Worm (Caenorhabditis elegans) whole organism, midembryonic: ENCODE measurements around the gene ZK54.3.

Source experiments
- T22C8.4 ChIP-seq: fragments of 200-800 bp; sonication (Bioruptor generic); IDR thresholded peaks from 2 replicates; pipeline ENCODE4 v1.3.6; 2022; ENCODE audit warnings: missing genetic modification characterization, missing compliant biosample characterization
- cog-1 ChIP-seq: sonication (generic microtip); optimal IDR thresholded peaks from 2 replicates; lab custom pipeline; 2016; ENCODE audit warnings: missing genetic modification characterization, missing compliant biosample characterization
- flt-1 ChIP-seq: fragments of 200-800 bp; sonication (Bioruptor generic); IDR thresholded peaks from 2 replicates; pipeline ENCODE4 v1.3.6; 2022; ENCODE audit warnings: missing genetic modification characterization, missing compliant biosample characterization
- klf-2 ChIP-seq: fragments of 200-800 bp; sonication (Bioruptor generic); conservative IDR thresholded peaks from 2 replicates; pipeline ENCODE4 v1.3.6; 2022; ENCODE audit warnings: missing genetic modification reagents, missing genetic modification characterization, missing compliant biosample characterization
- med-1 ChIP-seq: sonication (generic microtip); optimal IDR thresholded peaks from 2 replicates; lab custom pipeline; 2017; ENCODE audit warnings: missing genetic modification characterization, mild to moderate bottlenecking, missing compliant biosample characterization, antibody characterized with exemption, missing genetic modification reagents; ENCODE audit not compliant: insufficient read depth
- ref-1 ChIP-seq: fragments of 200-800 bp; sonication (Bioruptor generic); conservative IDR thresholded peaks from 2 replicates; pipeline ENCODE4 v1.3.6; 2022; ENCODE audit warnings: missing genetic modification reagents, missing genetic modification characterization, missing compliant biosample characterization
- tab-1 ChIP-seq: fragments of 200-800 bp; sonication (Bioruptor generic); IDR thresholded peaks from 2 replicates; pipeline ENCODE4 v1.3.6; 2022; ENCODE audit warnings: missing genetic modification characterization, missing compliant biosample characterization
- ztf-23 ChIP-seq: fragments of 200-800 bp; sonication (Bioruptor generic); IDR thresholded peaks from 2 replicates; pipeline ENCODE4 v1.3.6; 2022; ENCODE audit warnings: missing genetic modification reagents, missing genetic modification characterization, missing compliant biosample characterization
- ztf-29 ChIP-seq: fragments of 200-800 bp; sonication (Bioruptor generic); IDR thresholded peaks from 2 replicates; pipeline ENCODE4 v1.3.6; 2022; ENCODE audit warnings: missing genetic modification reagents, missing genetic modification characterization, missing compliant biosample characterization

The ZK54.3 gene

DNA sequence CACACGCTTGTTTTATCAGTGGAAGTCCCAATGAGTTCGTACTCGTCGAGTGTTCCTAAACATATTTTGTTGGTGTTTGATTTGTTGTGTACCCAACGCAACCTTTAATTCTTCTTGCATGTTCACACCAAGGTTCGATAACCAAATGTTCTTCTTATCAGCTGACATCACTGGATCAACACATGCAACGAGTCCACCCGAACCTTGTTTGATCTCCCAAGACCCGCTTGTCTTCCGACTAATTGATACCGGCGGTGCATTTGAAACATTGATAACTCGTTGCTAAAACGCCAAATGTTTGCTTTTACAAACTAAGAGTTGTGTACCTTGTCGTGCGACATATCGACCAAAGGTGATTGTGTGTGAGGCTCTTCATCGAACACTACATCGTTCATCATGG lies 4.9 kb upstream of the ZK54.3 start:
- TF ChIP-seq flt-1 (no peak), med-1 (no peak)

DNA sequence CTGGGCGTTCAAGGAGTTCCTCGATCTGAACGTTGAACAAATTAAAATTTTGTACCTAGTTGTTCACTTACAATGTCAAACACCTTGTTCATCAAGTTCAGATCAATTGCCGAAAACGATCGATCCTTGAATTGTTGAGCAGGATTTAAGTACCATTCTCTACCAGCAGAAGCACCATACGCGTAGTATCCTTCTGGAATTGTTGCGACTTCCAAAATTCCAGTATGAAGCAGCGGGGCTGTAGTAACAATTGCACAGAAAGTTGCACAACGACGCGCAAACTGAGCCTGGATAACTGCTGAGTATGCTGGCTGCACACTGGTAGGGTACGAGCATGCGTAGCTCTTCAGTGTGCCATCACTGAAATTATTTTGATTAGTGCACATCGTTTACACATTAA lies 1.7 kb upstream of the ZK54.3 start:
- no peak for TF ChIP-seq cog-1 (tag; lab: Kevin White, UChicago)
- no peak for TF ChIP-seq flt-1
- TF ChIP-seq med-1: no peak
- TF ChIP-seq ztf-23 (GFP tag; lab: Robert Waterston, UW): no peak
- no peak for TF ChIP-seq ref-1 (GFP tag; lab: Robert Waterston, UW)
- no peak for TF ChIP-seq klf-2 (GFP tag; lab: Robert Waterston, UW)
- TF ChIP-seq ztf-29 (GFP tag; lab: Robert Waterston, UW): no peak
- TF ChIP-seq tab-1 (GFP tag; lab: Robert Waterston, UW): no peak
- TF ChIP-seq T22C8.4 (GFP tag; lab: Robert Waterston, UW): no peak

DNA sequence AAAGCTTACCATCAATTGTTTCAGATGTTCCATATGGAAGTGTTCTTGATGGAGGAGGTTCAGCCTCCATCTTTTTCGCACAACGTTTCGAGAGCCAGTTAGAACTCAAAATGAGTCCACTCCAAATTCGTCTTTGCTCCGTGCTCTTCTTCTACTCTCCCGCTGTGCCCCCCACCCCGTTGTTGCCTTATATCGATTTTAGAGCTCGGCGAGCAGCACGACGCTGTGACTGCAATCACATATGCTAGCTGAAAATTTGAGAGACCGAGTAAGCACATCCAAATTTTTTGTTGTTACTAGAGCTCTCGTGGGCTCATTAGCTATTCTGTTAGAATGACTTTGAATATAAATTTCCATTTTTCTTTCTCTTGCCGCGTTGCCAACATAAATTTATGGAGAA lies 2.0 kb downstream of the ZK54.3 start, which contains the start of gene slc-17.1:
slc-17.1 (minus strand) TSS at position 101 of the 400 bp plus-strand sequence.
- TF ChIP-seq ztf-23 (GFP tag; lab: Robert Waterston, UW) (no peak), cog-1 (tag; lab: Kevin White, UChicago) (no peak), ref-1 (GFP tag; lab: Robert Waterston, UW) (no peak), klf-2 (GFP tag; lab: Robert Waterston, UW) (no peak), ztf-29 (GFP tag; lab: Robert Waterston, UW) (no peak), tab-1 (GFP tag; lab: Robert Waterston, UW) (no peak), med-1 (no peak), flt-1 (no peak), T22C8.4 (GFP tag; lab: Robert Waterston, UW) (no peak)

DNA sequence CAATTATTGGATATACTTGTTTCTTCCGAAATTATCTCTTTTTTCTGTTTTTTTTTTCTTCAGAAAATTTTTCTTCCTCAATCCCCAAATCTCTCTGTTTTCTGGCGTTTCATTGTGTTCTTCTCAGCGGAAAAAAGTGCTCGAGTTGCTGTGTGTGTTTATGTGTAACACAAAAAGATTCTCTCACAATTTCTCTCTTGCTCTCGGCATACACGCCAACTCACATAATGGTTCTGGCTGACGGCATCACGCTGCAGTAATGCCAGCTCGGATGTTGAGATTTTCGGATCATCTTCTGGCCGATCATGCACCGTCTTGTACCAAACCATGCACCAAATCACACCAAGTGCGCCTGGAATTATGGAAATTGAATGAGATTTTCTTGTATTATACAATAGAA lies 4.8 kb downstream of the ZK54.3 start:
- no peak for TF ChIP-seq med-1
- no peak for TF ChIP-seq T22C8.4 (GFP tag; lab: Robert Waterston, UW)
- no peak for TF ChIP-seq ref-1 (GFP tag; lab: Robert Waterston, UW)
- TF ChIP-seq ztf-29 (GFP tag; lab: Robert Waterston, UW): no peak
- TF ChIP-seq flt-1: no peak
- no peak for TF ChIP-seq cog-1 (tag; lab: Kevin White, UChicago)
- TF ChIP-seq klf-2 (GFP tag; lab: Robert Waterston, UW): no peak
- TF ChIP-seq ztf-23 (GFP tag; lab: Robert Waterston, UW): no peak
- TF ChIP-seq tab-1 (GFP tag; lab: Robert Waterston, UW): no peak

DNA sequence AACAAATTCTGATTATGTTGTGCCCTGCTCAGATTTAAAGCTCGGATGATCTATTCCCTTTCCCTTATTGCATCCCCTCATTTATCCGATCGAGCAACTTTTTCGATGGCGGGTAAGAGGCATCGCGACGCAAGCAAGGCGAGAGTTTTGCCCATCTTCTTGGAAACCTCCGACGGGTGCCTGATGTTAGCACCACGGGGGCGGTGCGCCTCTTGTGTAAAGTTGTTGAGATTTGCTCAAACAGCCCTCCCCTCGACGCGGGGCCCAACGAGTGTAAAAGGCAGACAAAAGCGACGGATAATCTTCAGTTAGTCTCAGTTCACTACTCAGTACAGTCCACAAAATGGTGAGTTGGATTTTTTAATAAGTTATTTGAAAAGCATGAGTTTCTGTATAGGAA lies 7.9 kb downstream of the ZK54.3 start, which contains the start of gene mlc-1:
mlc-1 (plus strand) TSS at position 324 of the 400 bp plus-strand sequence.
- TF ChIP-seq T22C8.4 (GFP tag; lab: Robert Waterston, UW) (no peak), ztf-23 (GFP tag; lab: Robert Waterston, UW) (peak; percentile 60; the same call in 1 of the 2 replicates), ref-1 (GFP tag; lab: Robert Waterston, UW) (no peak)

DNA sequence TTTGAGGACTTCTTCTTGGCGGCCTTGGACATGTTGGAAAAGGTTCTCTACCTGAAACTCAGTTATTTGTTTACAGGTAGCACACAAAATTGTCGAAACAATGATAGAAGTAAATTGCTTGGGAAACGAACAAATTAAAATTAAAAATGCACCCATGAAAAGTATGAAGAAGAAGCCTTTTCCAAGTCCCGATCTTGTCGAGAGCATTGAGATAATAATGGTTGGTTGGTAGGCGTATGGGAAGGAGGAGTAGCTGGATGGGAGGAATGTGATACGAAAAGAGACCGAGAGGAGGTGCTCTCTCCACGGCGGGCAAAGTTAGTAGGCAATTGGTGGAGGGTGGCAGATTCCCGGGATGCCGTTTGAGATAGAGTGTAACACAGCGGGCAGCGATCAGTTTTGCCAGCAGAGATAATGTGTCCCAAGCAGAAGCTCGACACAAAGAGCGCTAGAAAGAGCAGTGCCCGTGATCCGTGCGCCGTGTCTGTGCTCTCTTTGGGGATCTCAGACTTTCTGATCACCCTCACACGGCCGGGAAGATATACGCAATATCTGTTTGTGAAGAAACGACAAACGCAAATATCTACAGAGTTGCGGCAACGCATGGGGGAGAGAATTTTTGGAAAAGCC lies 10.2 kb downstream of the ZK54.3 start, which contains the start of gene mlc-2:
mlc-2 (minus strand) TSS at position 51 of the 630 bp plus-strand sequence.
- TF ChIP-seq ztf-23 (GFP tag; lab: Robert Waterston, UW) (no peak), tab-1 (GFP tag; lab: Robert Waterston, UW) (no peak), ztf-29 (GFP tag; lab: Robert Waterston, UW) (no peak), T22C8.4 (GFP tag; lab: Robert Waterston, UW) (no peak), med-1 (no peak), cog-1 (tag; lab: Kevin White, UChicago) (peak; percentile 44)

DNA sequence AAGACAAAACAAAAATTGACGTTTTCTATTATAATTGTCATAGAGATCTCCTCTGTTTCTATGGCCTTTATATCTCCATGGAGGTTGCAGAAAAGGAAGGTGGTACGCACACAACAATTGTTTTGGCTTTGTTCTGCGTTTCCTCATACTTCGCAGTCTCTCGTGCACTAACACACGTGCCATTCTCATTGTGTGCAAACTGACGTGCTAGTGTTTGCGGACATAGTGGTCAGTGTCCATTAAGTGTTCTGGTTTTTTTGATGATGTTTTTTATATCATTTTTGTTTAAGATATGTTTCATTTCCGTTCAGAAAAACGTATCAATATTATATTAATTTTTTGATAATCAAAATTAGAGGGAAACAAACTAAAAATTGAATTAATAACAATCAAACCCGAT lies 15.4 kb downstream of the ZK54.3 start, which contains the start of gene C36E6.2:
C36E6.2 (plus strand) TSS at position 261 of the 400 bp plus-strand sequence.
- TF ChIP-seq ref-1 (GFP tag; lab: Robert Waterston, UW) (peak; percentile 87), cog-1 (tag; lab: Kevin White, UChicago) (peak; percentile 59), klf-2 (GFP tag; lab: Robert Waterston, UW) (no peak), ztf-29 (GFP tag; lab: Robert Waterston, UW) (peak; percentile 52; the same call in 1 of the 2 replicates), ztf-23 (GFP tag; lab: Robert Waterston, UW) (no peak), flt-1 (peak; percentile 42; the same call in 1 of the 2 replicates), T22C8.4 (GFP tag; lab: Robert Waterston, UW) (no peak)

DNA sequence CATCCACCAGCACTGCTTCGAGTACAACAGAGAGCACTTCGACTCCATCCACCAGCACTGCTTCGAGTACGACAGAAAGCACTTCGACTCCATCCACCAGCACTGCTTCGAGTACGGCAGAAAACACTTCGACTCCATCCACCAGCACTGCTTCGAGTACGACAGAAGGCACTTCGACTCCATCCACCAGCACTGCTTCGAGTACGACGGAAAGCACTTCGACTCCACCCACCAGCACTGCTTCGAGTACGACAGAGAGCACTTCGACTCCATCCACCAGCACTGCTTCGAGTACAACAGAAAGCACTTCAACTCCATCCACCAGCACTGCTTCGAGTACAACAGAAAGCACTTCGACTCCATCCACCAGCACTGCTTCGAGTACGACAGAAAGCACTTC lies 22.1 kb downstream of the ZK54.3 start:
- TF ChIP-seq flt-1 (0 out of 2 replicates have a peak, but pooled peaks have one; percentile 19), ref-1 (GFP tag; lab: Robert Waterston, UW) (0 out of 2 replicates have a peak, but pooled peaks have one; percentile 35), T22C8.4 (GFP tag; lab: Robert Waterston, UW) (peak; percentile 48), tab-1 (GFP tag; lab: Robert Waterston, UW) (peak; percentile 78), ztf-23 (GFP tag; lab: Robert Waterston, UW) (peak; percentile 23), klf-2 (GFP tag; lab: Robert Waterston, UW) (0 out of 2 replicates have a peak, but pooled peaks have one; percentile 48)

DNA sequence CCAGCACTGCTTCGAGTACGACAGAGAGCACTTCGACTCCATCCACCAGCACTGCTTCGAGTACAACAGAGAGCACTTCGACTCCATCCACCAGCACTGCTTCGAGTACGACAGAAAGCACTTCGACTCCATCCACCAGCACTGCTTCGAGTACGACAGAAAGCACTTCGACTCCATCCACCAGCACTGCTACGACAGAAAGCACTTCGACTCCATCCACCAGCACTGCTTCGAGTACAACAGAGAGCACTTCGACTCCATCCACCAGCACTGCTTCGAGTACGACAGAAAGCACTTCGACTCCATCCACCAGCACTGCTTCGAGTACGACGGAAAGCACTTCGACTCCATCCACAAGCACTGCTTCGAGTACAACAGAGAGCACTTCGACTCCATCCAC lies 24.3 kb downstream of the ZK54.3 start:
- TF ChIP-seq tab-1 (GFP tag; lab: Robert Waterston, UW): peak; percentile 81
- TF ChIP-seq T22C8.4 (GFP tag; lab: Robert Waterston, UW): peak; percentile 47; the same call in 1 of the 2 replicates
- 0 out of 2 replicates have a peak, but pooled peaks have one; percentile 25 for TF ChIP-seq ref-1 (GFP tag; lab: Robert Waterston, UW)

DNA sequence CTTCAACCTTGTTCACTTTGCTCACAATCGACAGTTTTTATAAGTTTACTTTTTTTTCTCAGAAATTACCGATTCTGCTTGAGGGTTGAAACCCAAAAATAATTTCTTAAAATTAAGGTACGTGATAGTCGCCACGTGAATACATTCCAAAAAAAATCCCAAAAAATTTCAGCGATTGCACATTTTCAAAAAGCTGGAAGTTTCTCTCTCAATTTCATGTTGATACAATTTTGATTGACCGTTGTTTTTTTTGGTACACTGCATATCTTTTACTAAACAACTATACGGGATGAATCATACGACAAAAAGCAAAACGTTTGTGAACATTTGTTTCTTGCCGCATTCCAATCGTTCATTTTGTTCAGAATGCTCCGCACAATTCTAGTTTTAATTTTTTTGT lies 28.4 kb downstream of the ZK54.3 start, which contains the start of gene C36E6.8:
C36E6.8 (plus strand) TSS at position 301 of the 400 bp plus-strand sequence.
- TF ChIP-seq cog-1 (tag; lab: Kevin White, UChicago) (no peak), klf-2 (GFP tag; lab: Robert Waterston, UW) (no peak), T22C8.4 (GFP tag; lab: Robert Waterston, UW) (no peak), ztf-29 (GFP tag; lab: Robert Waterston, UW) (no peak), med-1 (no peak), tab-1 (GFP tag; lab: Robert Waterston, UW) (no peak), flt-1 (no peak), ztf-23 (GFP tag; lab: Robert Waterston, UW) (no peak), ref-1 (GFP tag; lab: Robert Waterston, UW) (no peak)
